In the genomic region with DNA sequence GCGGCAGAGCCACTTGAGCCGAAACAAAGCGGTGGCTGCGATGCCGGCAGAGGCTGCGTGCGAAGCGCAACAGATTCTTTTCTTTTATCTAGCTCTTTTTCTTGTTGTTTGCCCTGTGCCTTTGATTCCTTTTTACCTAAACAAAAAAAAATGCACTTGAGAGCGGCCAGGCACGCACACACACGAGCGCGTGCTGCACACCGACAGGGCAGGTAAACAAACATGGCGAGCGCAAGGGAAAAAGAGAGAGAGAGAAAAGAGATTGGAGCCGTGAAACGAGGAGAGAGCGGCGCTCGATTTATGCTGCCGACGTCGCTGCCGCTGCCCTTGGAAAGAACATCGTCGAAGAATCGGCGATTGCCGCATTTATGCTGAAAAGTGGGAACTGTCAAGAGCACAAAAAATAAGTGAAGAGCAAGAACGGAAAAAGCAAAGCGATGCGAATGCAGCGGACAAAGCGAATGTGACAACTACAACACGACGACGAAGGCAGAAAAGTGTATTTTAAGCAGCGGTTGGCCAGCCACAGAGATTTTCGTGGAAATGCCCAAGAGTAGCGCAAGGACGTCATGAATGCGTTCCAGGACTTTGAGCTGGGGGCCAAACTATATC, we compare ENCODE assay signal across 6 fruit fly cellular contexts.
TF ChIP-seq lines count a peak whose summit lies in the region.

No protein-coding gene starts in this region.

- no peak for TF ChIP-seq CTCF in whole organism, embryonic (GFP tag; optimal IDR thresholded peaks at IDR 0.05; lab: Kevin White, UChicago)

TF ChIP-seq in whole organism, 6 proteins besides CTCF, POLR2A, EP300 and RAD21:
- TF ChIP-seq EcR (GFP tag; optimal IDR thresholded peaks at IDR 0.05; lab: Kevin White, UChicago) (no peak), Dll (optimal IDR thresholded peaks at IDR 0.05; lab: Kevin White, UChicago) (peak; percentile 71)
TF ChIP-seq in whole organism: peak in this region for 1.

TF ChIP-seq in whole organism, adult, 20 proteins besides CTCF, POLR2A, EP300 and RAD21:
- TF ChIP-seq cic (GFP tag; optimal IDR thresholded peaks at IDR 0.05; lab: Kevin White, UChicago) (no peak), CG12768 (GFP tag; optimal IDR thresholded peaks at IDR 0.05; lab: Kevin White, UChicago) (no peak), Crg-1 (GFP tag; optimal IDR thresholded peaks at IDR 0.05; lab: Kevin White, UChicago) (no peak), Hr96 (GFP tag; optimal IDR thresholded peaks at IDR 0.05; lab: Kevin White, UChicago) (no peak), CG14711 (tag; optimal IDR thresholded peaks at IDR 0.05; lab: Kevin White, UChicago) (no peak), CG11617 (GFP tag; optimal IDR thresholded peaks at IDR 0.05; lab: Kevin White, UChicago) (no peak), tj (GFP tag; optimal IDR thresholded peaks at IDR 0.05; lab: Kevin White, UChicago) (peak; percentile 95), CG1620 (GFP tag; optimal IDR thresholded peaks at IDR 0.05; lab: Kevin White, UChicago) (no peak)
TF ChIP-seq in whole organism, adult: peak in this region for 1.

TF ChIP-seq in whole organism, embryonic, 481 proteins besides CTCF, POLR2A, EP300 and RAD21 (continues in another document):
- TF ChIP-seq CG18011 (GFP tag; optimal IDR thresholded peaks at IDR 0.05; lab: Kevin White, UChicago) (no peak), fru (optimal IDR thresholded peaks at IDR 0.05; lab: Kevin White, UChicago) (no peak), Hr78 (GFP tag; optimal IDR thresholded peaks at IDR 0.05; lab: Kevin White, UChicago) (no peak), Pdp1 (GFP tag; optimal IDR thresholded peaks at IDR 0.05; lab: Kevin White, UChicago) (peak in 1 of 2 experiments; percentile 40), tll (GFP tag; optimal IDR thresholded peaks at IDR 0.05; lab: Kevin White, UChicago) (peak in 1 of 2 experiments; percentile 87), CG17385 (GFP tag; optimal IDR thresholded peaks at IDR 0.05; lab: Kevin White, UChicago) (no peak), NK7.1 (GFP tag; optimal IDR thresholded peaks at IDR 0.05; lab: Kevin White, UChicago) (no peak), tna (GFP tag; IDR thresholded peaks at IDR 0.05; lab: Robert Waterston, UW; ENCODE audit: partially characterized antibody) (no peak), CG14860 (GFP tag; IDR thresholded peaks at IDR 0.05; lab: Robert Waterston, UW; ENCODE audit: partially characterized antibody) (0 out of 3 replicates have a peak, but pooled peaks have one; percentile 9), Trl (optimal IDR thresholded peaks at IDR 0.05; lab: Kevin White, UChicago) (peak; percentile 52 to 88), Trl (GFP tag; optimal IDR thresholded peaks at IDR 0.05; lab: Kevin White, UChicago) (no peak), CG16813 (GFP tag; IDR thresholded peaks at IDR 0.05; lab: Robert Waterston, UW; ENCODE audit: partially characterized antibody) (no peak), CG1832 (GFP tag; optimal IDR thresholded peaks at IDR 0.05; lab: Kevin White, UChicago) (peak; percentile 26), zen2 (GFP tag; IDR thresholded peaks at IDR 0.05; lab: Robert Waterston, UW; ENCODE audit: partially characterized antibody) (peak; percentile 24; the same call in 1 of the 3 replicates), Doc2 (GFP tag; IDR thresholded peaks at IDR 0.05; lab: Robert Waterston, UW) (no peak), Med (GFP tag; lab: Kevin White, UChicago) (no peak), CG4360 (GFP tag; IDR thresholded peaks at IDR 0.05; lab: Robert Waterston, UW) (peak; percentile 20; the same call in 1 of the 2 replicates)

TF ChIP-seq in whole organism, prepupa, 60 proteins besides CTCF, POLR2A, EP300 and RAD21:
- TF ChIP-seq esn (GFP tag; optimal IDR thresholded peaks at IDR 0.05; lab: Kevin White, UChicago) (no peak), fd85E (GFP tag; optimal IDR thresholded peaks at IDR 0.05; lab: Kevin White, UChicago) (no peak), CG6854 (GFP tag; optimal IDR thresholded peaks at IDR 0.05; lab: Kevin White, UChicago) (peak; percentile 53), Lpt (GFP tag; optimal IDR thresholded peaks at IDR 0.05; lab: Kevin White, UChicago) (peak; percentile 35), ss (GFP tag; optimal IDR thresholded peaks at IDR 0.05; lab: Kevin White, UChicago) (peak in 1 of 2 experiments; percentile 70), CG15336 (GFP tag; IDR thresholded peaks at IDR 0.05; lab: Robert Waterston, UW) (0 out of 2 replicates have a peak, but pooled peaks have one; percentile 10), CG3919 (GFP tag; optimal IDR thresholded peaks at IDR 0.05; lab: Kevin White, UChicago) (no peak)
TF ChIP-seq in whole organism, prepupa: peak in this region for 4.

TF ChIP-seq in whole organism, pupa, 21 proteins besides CTCF, POLR2A, EP300 and RAD21:
- TF ChIP-seq CG8301 (tag; optimal IDR thresholded peaks at IDR 0.05; lab: Kevin White, UChicago) (no peak), D1 (tag; optimal IDR thresholded peaks at IDR 0.05; lab: Kevin White, UChicago) (no peak), Pif1A (GFP tag; optimal IDR thresholded peaks at IDR 0.05; lab: Kevin White, UChicago) (no peak), CG8159 (tag; optimal IDR thresholded peaks at IDR 0.05; lab: Kevin White, UChicago) (no peak), Snoo (tag; optimal IDR thresholded peaks at IDR 0.05; lab: Kevin White, UChicago) (no peak), gl (tag; optimal IDR thresholded peaks at IDR 0.05; lab: Kevin White, UChicago) (peak; percentile 66), CG9948 (tag; optimal IDR thresholded peaks at IDR 0.05; lab: Kevin White, UChicago) (no peak), Pif1B (GFP tag; optimal IDR thresholded peaks at IDR 0.05; lab: Kevin White, UChicago) (no peak), CG12605 (GFP tag; IDR thresholded peaks at IDR 0.05; lab: Robert Waterston, UW) (peak; percentile 63), CG15710 (tag; optimal IDR thresholded peaks at IDR 0.05; lab: Kevin White, UChicago) (no peak), CG34367 (tag; optimal IDR thresholded peaks at IDR 0.05; lab: Kevin White, UChicago) (no peak), CG10348 (GFP tag; IDR thresholded peaks at IDR 0.05; lab: Robert Waterston, UW) (no peak), CG14655 (GFP tag; optimal IDR thresholded peaks at IDR 0.05; lab: Kevin White, UChicago) (no peak), CG4496 (GFP tag; IDR thresholded peaks at IDR 0.05; lab: Robert Waterston, UW) (no peak), Ets98B (GFP tag; IDR thresholded peaks at IDR 0.05; lab: Robert Waterston, UW) (no peak), fd96Ca (GFP tag; IDR thresholded peaks at IDR 0.05; lab: Robert Waterston, UW) (0 out of 3 replicates have a peak, but pooled peaks have one; percentile 28), rn (GFP tag; IDR thresholded peaks at IDR 0.05; lab: Robert Waterston, UW) (no peak), CG17806 (tag; optimal IDR thresholded peaks at IDR 0.05; lab: Kevin White, UChicago) (no peak), CG32121 (GFP tag; IDR thresholded peaks at IDR 0.05; lab: Robert Waterston, UW) (no peak), EcR (GFP tag; optimal IDR thresholded peaks at IDR 0.05; lab: Kevin White, UChicago) (peak; percentile 79), CG13204 (GFP tag; optimal IDR thresholded peaks at IDR 0.05; lab: Kevin White, UChicago) (peak; percentile 55)
TF ChIP-seq in whole organism, pupa: peak in this region for 5.

TF ChIP-seq in whole organism, wandering third instar larva, 38 proteins besides CTCF, POLR2A, EP300 and RAD21:
- TF ChIP-seq CG9705 (GFP tag; optimal IDR thresholded peaks at IDR 0.05; lab: Kevin White, UChicago) (no peak), psq (GFP tag; optimal IDR thresholded peaks at IDR 0.05; lab: Kevin White, UChicago) (peak; percentile 87), dl (GFP tag; optimal IDR thresholded peaks at IDR 0.05; lab: Kevin White, UChicago; ENCODE audit: insufficient read depth in 1 of 2, partially characterized antibody in 2 of 2) (peak in 1 of 2 experiments; percentile 76), GATAd (GFP tag; optimal IDR thresholded peaks at IDR 0.05; lab: Kevin White, UChicago) (no peak), Vsx2 (GFP tag; optimal IDR thresholded peaks at IDR 0.05; lab: Kevin White, UChicago; ENCODE audit: partially characterized antibody) (peak; percentile 38), dsf (GFP tag; optimal IDR thresholded peaks at IDR 0.05; lab: Kevin White, UChicago; ENCODE audit: borderline replicate concordance) (no peak), Dif (GFP tag; optimal IDR thresholded peaks at IDR 0.05; lab: Kevin White, UChicago; ENCODE audit: partially characterized antibody) (peak; percentile 51)
